Worm (Caenorhabditis elegans) whole organism, mixed stage, embryonic: ENCODE measurements around the gene F56D2.3.

Source experiments
- blmp-1 ChIP-seq: fragments of 150-350 bp; optimal IDR thresholded peaks from 2 replicates; lab custom pipeline; 2014; ENCODE audit warnings: missing biosample characterization, missing genetic modification characterization
- cnd-1 ChIP-seq: fragments of 200-800 bp; sonication (Bioruptor generic); optimal IDR thresholded peaks from 2 replicates; lab custom pipeline; 2018; ENCODE audit warnings: mild to moderate bottlenecking, missing genetic modification characterization, missing compliant biosample characterization
- ham-2 ChIP-seq: fragments of 200-800 bp; sonication (Bioruptor generic); optimal IDR thresholded peaks from 2 replicates; lab custom pipeline; 2018; ENCODE audit warnings: mild to moderate bottlenecking, missing genetic modification characterization, missing compliant biosample characterization
- lsy-2 ChIP-seq: fragments of 150-350 bp; optimal IDR thresholded peaks from 2 replicates; lab custom pipeline; 2014; ENCODE audit warnings: missing biosample characterization, missing genetic modification characterization
- nhr-2 ChIP-seq: fragments of 150-350 bp; optimal IDR thresholded peaks from 2 replicates; lab custom pipeline; 2014; ENCODE audit warnings: missing biosample characterization, missing genetic modification characterization
- nhr-237 ChIP-seq: fragments of 150-350 bp; optimal IDR thresholded peaks from 2 replicates; lab custom pipeline; 2014; ENCODE audit warnings: missing biosample characterization, missing genetic modification characterization
- nhr-76 ChIP-seq: sonication (generic microtip); optimal IDR thresholded peaks from 2 replicates; lab custom pipeline; 2017; ENCODE audit warnings: missing biosample characterization, missing genetic modification characterization
- snpc-4 ChIP-seq: fragments of 150-350 bp; optimal IDR thresholded peaks from 2 replicates; lab custom pipeline; 2014; ENCODE audit warnings: missing biosample characterization, missing genetic modification characterization

- no peak for TF ChIP-seq nhr-2 (tag; lab: Kevin White, UChicago)
- no peak for TF ChIP-seq lsy-2 (tag; lab: Kevin White, UChicago)
- no peak for TF ChIP-seq ham-2 (GFP tag; lab: Kevin White, UChicago)
- TF ChIP-seq nhr-237 (tag; lab: Kevin White, UChicago), result no peak
- TF ChIP-seq snpc-4, result no peak
- no peak for TF ChIP-seq blmp-1 (tag; lab: Kevin White, UChicago)
- TF ChIP-seq nhr-76 (tag; lab: Kevin White, UChicago), result no peak
- no peak for TF ChIP-seq cnd-1 (tag; lab: Kevin White, UChicago)
These were observed 38.4 kb upstream of the F56D2.3 start for ce11 chrIII:5546309-5546708.
